Worm (Caenorhabditis elegans) whole organism, early embryonic: ENCODE data around the gene K11G9.5.

Experiments used
- B0310.2 ChIP-seq: sonication (generic microtip); optimal IDR thresholded peaks from 2 replicates; lab custom pipeline; 2016; ENCODE audit warnings: mild to moderate bottlenecking, missing genetic modification characterization, missing compliant biosample characterization
- F13C5.2 ChIP-seq: sonication (generic microtip); optimal IDR thresholded peaks from 2 replicates; lab custom pipeline; 2017; ENCODE audit warnings: mild to moderate bottlenecking, missing genetic modification characterization, inconsistent platforms, missing compliant biosample characterization
- aly-1 ChIP-seq: sonication (generic microtip); optimal IDR thresholded peaks from 2 replicates; lab custom pipeline; 2016; ENCODE audit warnings: missing genetic modification characterization, missing compliant biosample characterization
- ama-1 ChIP-seq: fragments of 150-350 bp; optimal IDR thresholded peaks from 2 replicates; lab custom pipeline; 2014
- ceh-13 ChIP-seq: fragments of 200-800 bp; sonication (Bioruptor generic); optimal IDR thresholded peaks from 2 replicates; lab custom pipeline; 2018; ENCODE audit warnings: mild to moderate bottlenecking, missing genetic modification characterization, missing compliant biosample characterization
- ceh-36 ChIP-seq: sonication (generic microtip); optimal IDR thresholded peaks from 2 replicates; lab custom pipeline; 2016; ENCODE audit warnings: missing genetic modification characterization, inconsistent platforms, missing compliant biosample characterization
- flt-1 ChIP-seq: fragments of 200-800 bp; sonication (Bioruptor generic); IDR thresholded peaks from 2 replicates; pipeline ENCODE4 v1.3.6; 2022; ENCODE audit warnings: missing genetic modification characterization, missing compliant biosample characterization
- hmbx-1 ChIP-seq: sonication (generic microtip); optimal IDR thresholded peaks from 2 replicates; lab custom pipeline; 2016; ENCODE audit warnings: mild to moderate bottlenecking, missing genetic modification characterization, missing compliant biosample characterization
- hmg-4 ChIP-seq: fragments of 200-800 bp; sonication (Bioruptor generic); optimal IDR thresholded peaks from 2 replicates; lab custom pipeline; 2018; ENCODE audit warnings: mild to moderate bottlenecking, missing genetic modification characterization, missing compliant biosample characterization
- hnd-1 ChIP-seq: sonication (generic microtip); optimal IDR thresholded peaks from 2 replicates; lab custom pipeline; 2016; ENCODE audit warnings: missing genetic modification characterization, missing compliant biosample characterization
- pes-1 ChIP-seq: fragments of 200-800 bp; sonication (Bioruptor generic); IDR thresholded peaks from 2 replicates; pipeline ENCODE4 v1.3.6; 2022; ENCODE audit warnings: missing genetic modification reagents, missing genetic modification characterization, missing compliant biosample characterization
- scrt-1 ChIP-seq: fragments of 200-800 bp; sonication (Bioruptor generic); IDR thresholded peaks from 2 replicates; pipeline ENCODE4 v1.3.6; 2022; ENCODE audit warnings: missing genetic modification characterization, missing compliant biosample characterization
- sea-1 ChIP-seq: fragments of 200-800 bp; sonication (Bioruptor generic); conservative IDR thresholded peaks from 2 replicates; pipeline ENCODE4 v1.3.6; 2022; ENCODE audit warnings: missing genetic modification characterization, missing compliant biosample characterization
- tbx-11 ChIP-seq: fragments of 200-800 bp; sonication (Bioruptor generic); IDR thresholded peaks from 2 replicates; pipeline ENCODE4 v1.3.6; 2022; ENCODE audit warnings: missing genetic modification characterization, missing compliant biosample characterization
- tbx-37 ChIP-seq: fragments of 200-800 bp; sonication (Bioruptor generic); conservative IDR thresholded peaks from 2 replicates; pipeline ENCODE4 v1.3.6; 2022; ENCODE audit warnings: missing genetic modification reagents, missing genetic modification characterization, missing compliant biosample characterization
- tra-4 ChIP-seq: sonication (generic microtip); optimal IDR thresholded peaks from 2 replicates; lab custom pipeline; 2017; ENCODE audit warnings: missing genetic modification characterization, missing compliant biosample characterization

K11G9.5 gene

DNA sequence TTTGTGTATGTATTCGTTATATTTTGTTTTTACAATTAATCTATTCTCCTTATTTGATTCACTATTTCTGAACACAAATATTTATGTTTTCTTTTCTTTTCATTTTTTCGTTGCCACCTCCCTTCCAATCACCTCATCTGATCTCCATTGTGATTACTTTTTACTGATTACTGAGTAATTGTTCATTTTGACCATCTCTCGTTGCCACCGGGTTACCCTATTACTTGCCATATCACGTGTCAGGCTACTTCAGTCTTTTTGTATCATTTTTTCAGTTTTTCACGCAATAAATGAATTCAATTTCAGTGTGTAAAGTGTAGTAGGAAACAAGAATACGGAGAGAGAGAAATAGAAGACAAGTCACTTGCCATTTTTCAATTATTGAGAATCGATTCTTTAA is 36.2 kb downstream of the K11G9.5 start, which contains the start of gene T10H9.8:
Gene T10H9.8 (plus strand): TSS at position 301 of the 400 bp plus-strand sequence.
- TF ChIP-seq hmbx-1 (tag; lab: Kevin White, UChicago) (no peak), B0310.2 (no peak), hnd-1 (no peak), ama-1 (lab: Kevin White, UChicago) (no peak), ceh-36 (tag; lab: Kevin White, UChicago) (no peak), pes-1 (GFP tag; lab: Robert Waterston, UW) (no peak), flt-1 (no peak), sea-1 (GFP tag; lab: Robert Waterston, UW) (no peak), F13C5.2 (tag; lab: Kevin White, UChicago) (no peak), tbx-37 (GFP tag; lab: Robert Waterston, UW) (no peak), ceh-13 (GFP tag; lab: Kevin White, UChicago) (no peak), hmg-4 (GFP tag; lab: Kevin White, UChicago) (no peak), tra-4 (no peak)

DNA sequence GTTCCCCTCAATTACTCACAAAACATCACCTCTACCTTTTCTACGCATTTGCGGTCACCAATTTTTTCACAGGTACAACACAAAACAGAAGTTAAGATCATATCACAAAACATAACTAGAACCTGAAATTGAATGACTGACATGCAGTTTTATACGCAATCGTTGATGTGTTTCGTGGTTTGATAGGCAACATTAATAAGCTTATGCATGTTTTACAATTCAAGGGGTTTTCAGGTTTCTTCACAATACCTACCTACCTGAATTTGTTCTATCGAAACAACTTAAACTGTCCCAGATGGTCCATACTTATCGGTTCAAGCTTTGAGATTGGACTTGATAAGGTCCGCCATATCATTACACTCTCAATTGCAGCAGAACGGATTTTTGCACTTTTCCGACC is 37.8 kb downstream of the K11G9.5 start:
- TF ChIP-seq tra-4, result no peak

DNA sequence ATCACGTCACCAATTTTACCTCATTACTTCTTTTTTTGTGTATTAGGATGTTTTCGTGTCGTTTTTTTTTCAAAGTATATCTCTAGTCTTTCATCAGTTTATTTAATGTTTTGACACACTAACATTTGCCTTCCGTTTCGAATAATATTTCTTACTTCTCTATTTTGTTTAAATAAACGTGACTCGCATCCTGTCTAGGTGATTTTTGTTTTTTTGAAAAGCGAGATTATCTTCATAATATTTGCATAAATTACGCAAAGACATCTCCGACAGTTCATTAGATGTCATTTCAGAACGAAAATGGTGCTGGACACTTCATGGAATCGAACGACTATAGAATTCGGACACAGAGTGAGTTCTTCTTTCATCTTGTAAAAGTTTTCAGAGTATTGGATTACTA is 39.0 kb downstream of the K11G9.5 start, which contains the start of gene T10H9.1:
Gene T10H9.1 (plus strand): TSS at position 301 of the 400 bp plus-strand sequence.
- no peak for TF ChIP-seq F13C5.2 (tag; lab: Kevin White, UChicago)
- TF ChIP-seq tra-4, result no peak
- no peak for TF ChIP-seq scrt-1 (GFP tag; lab: Robert Waterston, UW)
- no peak for TF ChIP-seq tbx-37 (GFP tag; lab: Robert Waterston, UW)
- no peak for TF ChIP-seq hnd-1

DNA sequence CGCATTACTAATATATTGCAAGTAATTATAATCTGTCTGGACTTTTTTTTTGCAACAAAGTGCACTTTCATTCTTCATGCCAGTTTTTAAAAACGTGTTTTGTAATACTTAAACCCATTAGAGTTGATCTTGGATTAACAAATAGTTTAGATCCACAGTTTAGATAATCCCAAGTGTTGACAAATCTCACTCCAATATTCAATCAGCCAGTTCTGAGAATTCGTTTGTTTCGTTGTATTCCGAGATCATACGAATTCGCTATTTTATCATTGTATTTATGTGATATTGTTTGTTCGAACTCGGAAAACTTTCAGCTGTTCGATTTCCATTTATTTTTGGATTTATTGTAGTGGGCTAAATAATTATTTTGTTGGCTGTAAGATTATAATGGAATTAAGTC is 42.5 kb downstream of the K11G9.5 start:
- TF ChIP-seq tbx-11 (GFP tag; lab: Robert Waterston, UW) (no peak), hmg-4 (GFP tag; lab: Kevin White, UChicago) (no peak), aly-1 (tag; lab: Kevin White, UChicago) (no peak)
